Fruit fly (Drosophila melanogaster) whole organism, embryonic: ENCODE measurements around the gene Rab39.

Source experiments
- Asciz ChIP-seq: fragments of 200-800 bp; sonication (Bioruptor generic); optimal IDR thresholded peaks from 2 replicates; lab custom pipeline; 2017; ENCODE audit warnings: missing biosample characterization, mild to moderate bottlenecking, missing genetic modification characterization, missing genetic modification reagents
- CG11247 ChIP-seq: fragments of 200-800 bp; sonication (Bioruptor generic); IDR thresholded peaks from 2 replicates; pipeline ENCODE4 v1.3.6; 2022; ENCODE audit warnings: missing biosample characterization, missing genetic modification characterization
- CG12942 ChIP-seq: fragments of 200-800 bp; sonication (Bioruptor generic); optimal IDR thresholded peaks from 3 replicates; lab custom pipeline; 2016; ENCODE audit warnings: missing biosample characterization, missing genetic modification characterization
- CG16815 ChIP-seq: fragments of 200-800 bp; sonication (Bioruptor generic); optimal IDR thresholded peaks from 3 replicates; lab custom pipeline; 2017; ENCODE audit warnings: missing biosample characterization, mild to moderate bottlenecking, missing genetic modification characterization
- CG17802 ChIP-seq: fragments of 200-800 bp; sonication (Bioruptor generic); optimal IDR thresholded peaks from 2 replicates; lab custom pipeline; 2018; ENCODE audit warnings: missing biosample characterization, mild to moderate bottlenecking, missing genetic modification characterization, moderate library complexity
- CG18011 ChIP-seq: fragments of 200-800 bp; sonication (Bioruptor generic); optimal IDR thresholded peaks from 2 replicates; lab custom pipeline; 2017; ENCODE audit warnings: missing biosample characterization, missing genetic modification characterization, mild to moderate bottlenecking, moderate library complexity, missing genotype
- CG18619 ChIP-seq: fragments of 200-800 bp; sonication (Bioruptor generic); optimal IDR thresholded peaks from 3 replicates; lab custom pipeline; 2017; ENCODE audit warnings: missing biosample characterization, mild to moderate bottlenecking, missing genetic modification characterization
- CG2116 ChIP-seq: fragments of 200-800 bp; sonication (Bioruptor generic); optimal IDR thresholded peaks from 3 replicates; lab custom pipeline; 2018; ENCODE audit warnings: missing biosample characterization, mild to moderate bottlenecking, missing genetic modification characterization
- CG2202 ChIP-seq: fragments of 200-800 bp; sonication (Bioruptor generic); optimal IDR thresholded peaks from 2 replicates; lab custom pipeline; 2018; ENCODE audit warnings: missing biosample characterization, mild to moderate bottlenecking, missing genetic modification characterization
- CG31388 ChIP-seq: fragments of 200-800 bp; sonication (Bioruptor generic); optimal IDR thresholded peaks from 2 replicates; lab custom pipeline; 2016; ENCODE audit warnings: missing biosample characterization, missing genetic modification characterization
- CG3281 ChIP-seq: fragments of 200-800 bp; sonication (Bioruptor generic); optimal IDR thresholded peaks from 3 replicates; lab custom pipeline; 2017; ENCODE audit warnings: missing biosample characterization, mild to moderate bottlenecking, missing genetic modification characterization
- CG4854 ChIP-seq: fragments of 200-800 bp; sonication (Bioruptor generic); optimal IDR thresholded peaks from 2 replicates; lab custom pipeline; 2016; ENCODE audit warnings: missing biosample characterization, missing genetic modification characterization, inconsistent platforms
- CG5245 ChIP-seq: fragments of 200-800 bp; sonication (Bioruptor generic); optimal IDR thresholded peaks from 3 replicates; lab custom pipeline; 2016; ENCODE audit warnings: missing biosample characterization, missing genetic modification characterization
- CG6254 ChIP-seq: fragments of 200-800 bp; sonication (Bioruptor generic); optimal IDR thresholded peaks from 3 replicates; lab custom pipeline; 2017; ENCODE audit warnings: mild to moderate bottlenecking, missing biosample characterization, missing genetic modification reagents, missing genetic modification characterization
- CG6683 ChIP-seq: fragments of 200-800 bp; sonication (Bioruptor generic); optimal IDR thresholded peaks from 2 replicates; lab custom pipeline; 2017; ENCODE audit warnings: missing biosample characterization, mild to moderate bottlenecking, missing genetic modification characterization, missing genetic modification reagents
- CG8089 ChIP-seq: fragments of 200-800 bp; sonication (Bioruptor generic); optimal IDR thresholded peaks from 3 replicates; lab custom pipeline; 2016; ENCODE audit warnings: missing biosample characterization, missing genetic modification characterization
- D ChIP-seq, 2 experiments: fragments of 200-800 bp in 1 of 2; fragments of >200 bp in 1 of 2; sonication (Bioruptor generic) in 1 of 2; optimal IDR thresholded peaks; 2 replicates in 1 of 2; 3 replicates in 1 of 2; lab custom pipeline; 2017; ENCODE audit warnings: mild to moderate bottlenecking in 1 of 2, missing biosample characterization in 1 of 2, missing genetic modification characterization in 1 of 2, missing genetic modification reagents in 1 of 2
- Dad ChIP-seq: fragments of 200-800 bp; sonication (Bioruptor generic); optimal IDR thresholded peaks from 3 replicates; lab custom pipeline; 2016; ENCODE audit warnings: missing biosample characterization, missing genetic modification characterization
- Elba2 ChIP-seq: fragments of 200-800 bp; sonication (Bioruptor generic); optimal IDR thresholded peaks from 3 replicates; lab custom pipeline; 2016; ENCODE audit warnings: missing biosample characterization, missing genetic modification characterization
- H15 ChIP-seq: fragments of 200-800 bp; sonication (Bioruptor generic); IDR thresholded peaks from 3 replicates; pipeline ENCODE4 v1.3.6; 2022; ENCODE audit warnings: missing biosample characterization, missing genetic modification characterization
- HmgD ChIP-seq: fragments of 200-800 bp; sonication (Bioruptor generic); optimal IDR thresholded peaks from 3 replicates; lab custom pipeline; 2016; ENCODE audit warnings: missing biosample characterization, missing genetic modification characterization
- Lpt ChIP-seq: fragments of >200 bp; optimal IDR thresholded peaks from 2 replicates; lab custom pipeline; 2018; ENCODE audit warnings: missing biosample characterization, missing genetic modification characterization
- MTF-1 ChIP-seq: fragments of 200-800 bp; sonication (Bioruptor generic); optimal IDR thresholded peaks from 2 replicates; lab custom pipeline; 2018; ENCODE audit warnings: missing biosample characterization, mild to moderate bottlenecking, missing genetic modification characterization, borderline replicate concordance
- Oli ChIP-seq: fragments of 200-800 bp; sonication (Bioruptor generic); optimal IDR thresholded peaks from 2 replicates; lab custom pipeline; 2018; ENCODE audit warnings: missing biosample characterization, mild to moderate bottlenecking, missing genetic modification characterization, moderate library complexity
- Spps ChIP-seq: fragments of 200-800 bp; sonication (Bioruptor generic); optimal IDR thresholded peaks from 2 replicates; lab custom pipeline; 2018; ENCODE audit warnings: missing biosample characterization, mild to moderate bottlenecking, missing genetic modification characterization
- Ssrp ChIP-seq: fragments of 200-800 bp; sonication (Bioruptor generic); optimal IDR thresholded peaks from 2 replicates; lab custom pipeline; 2018; ENCODE audit warnings: missing biosample characterization, mild to moderate bottlenecking, missing genetic modification characterization, moderate library complexity
- ac ChIP-seq: fragments of 200-800 bp; sonication (Bioruptor generic); optimal IDR thresholded peaks from 3 replicates; lab custom pipeline; 2017; ENCODE audit warnings: missing biosample characterization, mild to moderate bottlenecking, missing genetic modification characterization
- amos ChIP-seq: fragments of 200-800 bp; sonication (Bioruptor generic); IDR thresholded peaks from 2 replicates; pipeline ENCODE4 v1.3.6; 2022; ENCODE audit warnings: missing biosample characterization, missing genetic modification characterization; ENCODE audit not compliant: partially characterized antibody
- cg ChIP-seq: fragments of 200-800 bp; sonication (Bioruptor generic); optimal IDR thresholded peaks from 3 replicates; lab custom pipeline; 2019; ENCODE audit warnings: missing biosample characterization, mild to moderate bottlenecking, missing genetic modification characterization, moderate library complexity
- chn ChIP-seq: fragments of 200-800 bp; sonication (Bioruptor generic); optimal IDR thresholded peaks from 2 replicates; lab custom pipeline; 2016; ENCODE audit warnings: missing biosample characterization, missing genetic modification characterization
- danr ChIP-seq: fragments of 200-800 bp; sonication (Bioruptor generic); IDR thresholded peaks from 2 replicates; pipeline ENCODE4 v1.3.6; 2022; ENCODE audit warnings: missing biosample characterization, missing genetic modification characterization
- eve ChIP-seq, 2 experiments: fragments of >200 bp; optimal IDR thresholded peaks; 2 replicates each; lab custom pipeline; 2017; ENCODE audit warnings: missing biosample characterization in 2 of 2, missing genetic modification characterization in 2 of 2
- gcm ChIP-seq: fragments of 200-800 bp; sonication (Bioruptor generic); optimal IDR thresholded peaks from 2 replicates; lab custom pipeline; 2019; ENCODE audit warnings: missing biosample characterization, mild to moderate bottlenecking, missing genetic modification characterization, moderate library complexity
- knrl ChIP-seq: fragments of 200-800 bp; sonication (Bioruptor generic); IDR thresholded peaks from 3 replicates; pipeline ENCODE4 v1.3.6; 2022; ENCODE audit warnings: missing biosample characterization, missing genetic modification characterization; ENCODE audit not compliant: partially characterized antibody
- lab ChIP-seq: fragments of 200-800 bp; sonication (Bioruptor generic); optimal IDR thresholded peaks from 3 replicates; lab custom pipeline; 2017; ENCODE audit warnings: missing biosample characterization, missing genetic modification characterization, mild to moderate bottlenecking, moderate library complexity, missing genetic modification reagents
- pita ChIP-seq: fragments of 200-800 bp; sonication (Bioruptor generic); optimal IDR thresholded peaks from 2 replicates; lab custom pipeline; 2017; ENCODE audit warnings: missing biosample characterization, mild to moderate bottlenecking, missing genetic modification characterization
- prd ChIP-seq, 3 experiments: fragments of >200 bp in 2 of 3; fragments of 200-800 bp in 1 of 3; sonication (Bioruptor generic) in 1 of 3; optimal IDR thresholded peaks in 2 of 3; IDR thresholded peaks in 1 of 3; 2 replicates in 2 of 3; 3 replicates in 1 of 3; pipeline versions ENCODE4 v1.3.6 to Lab custom; 2017 to 2022; ENCODE audit warnings: missing biosample characterization in 1 of 3, missing genetic modification characterization in 1 of 3
- psq ChIP-seq: fragments of 200-800 bp; sonication (Bioruptor generic); optimal IDR thresholded peaks from 2 replicates; lab custom pipeline; 2017; ENCODE audit warnings: missing biosample characterization, missing genetic modification characterization
- salm ChIP-seq: fragments of 200-800 bp; sonication (Bioruptor generic); optimal IDR thresholded peaks from 2 replicates; lab custom pipeline; 2018; ENCODE audit warnings: missing biosample characterization, mild to moderate bottlenecking, missing genetic modification characterization
- sima ChIP-seq: fragments of 200-800 bp; sonication (Bioruptor generic); optimal IDR thresholded peaks from 2 replicates; lab custom pipeline; 2016; ENCODE audit warnings: missing biosample characterization, missing genetic modification characterization
- so ChIP-seq: fragments of 200-800 bp; sonication (Bioruptor generic); IDR thresholded peaks from 3 replicates; pipeline ENCODE4 v1.3.6; 2022; ENCODE audit warnings: missing biosample characterization, missing genetic modification characterization
- sr ChIP-seq: fragments of 200-800 bp; sonication (Bioruptor generic); IDR thresholded peaks from 3 replicates; pipeline ENCODE4 v1.3.6; 2022; ENCODE audit warnings: missing biosample characterization, missing genetic modification characterization
- trem ChIP-seq: fragments of 200-800 bp; optimal IDR thresholded peaks from 3 replicates; lab custom pipeline; 2019; ENCODE audit warnings: missing biosample characterization, mild to moderate bottlenecking, missing genetic modification characterization, moderate library complexity
- trh ChIP-seq: fragments of 200-800 bp; sonication (Bioruptor generic); optimal IDR thresholded peaks from 2 replicates; lab custom pipeline; 2016; ENCODE audit warnings: missing biosample characterization, missing genetic modification characterization
- vnd ChIP-seq: fragments of 200-800 bp; sonication (Bioruptor generic); IDR thresholded peaks from 3 replicates; pipeline ENCODE4 v1.3.6; 2022; ENCODE audit warnings: missing biosample characterization, missing genetic modification characterization; ENCODE audit not compliant: partially characterized antibody
- wdn ChIP-seq: fragments of 200-800 bp; sonication (Bioruptor generic); IDR thresholded peaks from 2 replicates; pipeline ENCODE4 v1.3.6; 2022; ENCODE audit warnings: missing biosample characterization, missing genetic modification characterization
- zfh1 ChIP-seq: fragments of 200-800 bp; sonication (Bioruptor generic); IDR thresholded peaks from 3 replicates; pipeline ENCODE4 v1.3.6; 2022; ENCODE audit warnings: missing biosample characterization, missing genetic modification characterization

The Rab39 gene

dm6 chrX:7696711-7697654, 37.7 kb upstream of the Rab39 start (continued):
- TF ChIP-seq Asciz (peak; percentile 73), sr (GFP tag; lab: Robert Waterston, UW) (peak; percentile 78), CG2202 (tag; lab: Kevin White, UChicago) (peak; percentile 40), CG4854 (peak; percentile 80), CG6683 (peak; percentile 88), trh (GFP tag; lab: Kevin White, UChicago) (no peak), wdn (GFP tag; lab: Robert Waterston, UW) (peak; percentile 91), CG12942 (GFP tag; lab: Kevin White, UChicago) (peak; percentile 62), salm (tag; lab: Kevin White, UChicago) (peak; percentile 73), knrl (GFP tag; lab: Robert Waterston, UW) (no peak), Ssrp (tag; lab: Kevin White, UChicago) (peak; percentile 59), prd (optimal IDR thresholded peaks at IDR 0.05; lab: Kevin White, UChicago) (no peak), prd (GFP tag; IDR thresholded peaks at IDR 0.05; lab: Robert Waterston, UW) (peak; percentile 89), psq (GFP tag; lab: Kevin White, UChicago) (peak; percentile 60), Elba2 (GFP tag; lab: Kevin White, UChicago) (no peak), CG18619 (GFP tag; lab: Kevin White, UChicago) (peak; percentile 92), eve (GFP tag; optimal IDR thresholded peaks at IDR 0.05; lab: Kevin White, UChicago) (peak in 1 of 2 experiments; percentile 91), Spps (tag; lab: Kevin White, UChicago) (no peak), CG17802 (tag; lab: Kevin White, UChicago) (no peak), vnd (GFP tag; lab: Robert Waterston, UW) (no peak), CG8089 (GFP tag; lab: Kevin White, UChicago) (peak; percentile 27), Lpt (no peak), danr (GFP tag; lab: Robert Waterston, UW) (peak; percentile 84), D (optimal IDR thresholded peaks at IDR 0.05; lab: Kevin White, UChicago) (no peak), D (GFP tag; optimal IDR thresholded peaks at IDR 0.05; lab: Kevin White, UChicago) (peak; percentile 66), CG2116 (GFP tag; lab: Kevin White, UChicago) (peak; percentile 49), CG31388 (peak; percentile 24), so (GFP tag; lab: Robert Waterston, UW) (peak; percentile 89), CG16815 (GFP tag; lab: Kevin White, UChicago) (peak; percentile 81), amos (GFP tag; lab: Robert Waterston, UW) (no peak), Oli (tag; lab: Kevin White, UChicago) (peak; percentile 90), CG6254 (GFP tag; lab: Kevin White, UChicago) (peak; percentile 29), gcm (GFP tag; lab: Kevin White, UChicago) (peak; percentile 75), CG18011 (GFP tag; lab: Kevin White, UChicago) (peak; percentile 72), CG3281 (GFP tag; lab: Kevin White, UChicago) (peak; percentile 97), H15 (GFP tag; lab: Robert Waterston, UW) (peak; percentile 63; the same call in 2 of the 3 replicates), chn (peak; percentile 66), ac (no peak), lab (GFP tag; lab: Kevin White, UChicago) (peak; percentile 98), CG11247 (GFP tag; lab: Robert Waterston, UW) (peak; percentile 89), MTF-1 (GFP tag; lab: Kevin White, UChicago) (peak; percentile 79), cg (GFP tag; lab: Kevin White, UChicago) (peak; percentile 70), CG5245 (GFP tag; lab: Kevin White, UChicago) (peak; percentile 64), HmgD (GFP tag; lab: Kevin White, UChicago) (peak; percentile 20), trem (tag; lab: Kevin White, UChicago) (peak; percentile 29), sima (GFP tag; lab: Kevin White, UChicago) (peak; percentile 21), Dad (GFP tag; lab: Kevin White, UChicago) (peak; percentile 59), zfh1 (peak; percentile 73; the same call in 2 of the 3 replicates), pita (GFP tag; lab: Kevin White, UChicago) (no peak)
